Fruit fly (Drosophila melanogaster) whole organism, embryonic: ENCODE measurements around the gene Yif1.
A peak's percentile ranks its signal among the peaks of the same experiment; 100 is the strongest.

Experiments used
- Atf3 ChIP-seq: fragments of 200-800 bp; sonication (Bioruptor generic); optimal IDR thresholded peaks from 3 replicates; lab custom pipeline; 2016; ENCODE audit warnings: missing biosample characterization, missing genetic modification characterization
- Awh ChIP-seq: fragments of 200-800 bp; sonication (Bioruptor generic); IDR thresholded peaks from 2 replicates; pipeline ENCODE4, ENCODE4 v1.3.6; 2022; ENCODE audit warnings: missing biosample characterization, missing genetic modification characterization
- BEAF-32 ChIP-seq: fragments of 200-800 bp; sonication (Bioruptor generic); optimal IDR thresholded peaks from 3 replicates; lab custom pipeline; 2017; ENCODE audit warnings: missing biosample characterization, missing genetic modification characterization, mild to moderate bottlenecking, moderate library complexity, missing genetic modification reagents
- BtbVII ChIP-seq: fragments of 200-800 bp; sonication (Bioruptor generic); optimal IDR thresholded peaks from 3 replicates; lab custom pipeline; 2017; ENCODE audit warnings: missing biosample characterization, mild to moderate bottlenecking, missing genetic modification characterization
- Bteb2 ChIP-seq: fragments of 200-800 bp; sonication (Bioruptor generic); optimal IDR thresholded peaks from 2 replicates; lab custom pipeline; 2016; ENCODE audit warnings: missing biosample characterization, missing genetic modification characterization
- CG10543 ChIP-seq: fragments of 200-800 bp; sonication (Bioruptor generic); optimal IDR thresholded peaks from 3 replicates; lab custom pipeline; 2017; ENCODE audit warnings: missing biosample characterization, mild to moderate bottlenecking, missing genetic modification characterization, moderate library complexity
- CG10654 ChIP-seq: fragments of 200-800 bp; sonication (Bioruptor generic); optimal IDR thresholded peaks from 2 replicates; lab custom pipeline; 2016; ENCODE audit warnings: missing biosample characterization, missing genetic modification characterization
- CG11560 ChIP-seq: fragments of 200-800 bp; sonication (Bioruptor generic); IDR thresholded peaks from 3 replicates; pipeline ENCODE4 v1.3.6; 2022; ENCODE audit warnings: missing biosample characterization, missing genetic modification characterization
- CG13287 ChIP-seq: fragments of 200-800 bp; sonication (Bioruptor generic); IDR thresholded peaks from 2 replicates; pipeline ENCODE4 v1.3.6; 2022; ENCODE audit warnings: missing biosample characterization, missing genetic modification characterization; ENCODE audit not compliant: partially characterized antibody
- CG13424 ChIP-seq: fragments of 200-800 bp; sonication (Bioruptor generic); optimal IDR thresholded peaks from 2 replicates; lab custom pipeline; 2019; ENCODE audit warnings: missing biosample characterization, mild to moderate bottlenecking, missing genetic modification characterization, moderate library complexity
- CG15011 ChIP-seq: fragments of 200-800 bp; sonication (Bioruptor generic); optimal IDR thresholded peaks from 3 replicates; lab custom pipeline; 2018; ENCODE audit warnings: missing biosample characterization, mild to moderate bottlenecking, missing genetic modification characterization
- CG17186 ChIP-seq: fragments of 200-800 bp; sonication (Bioruptor generic); optimal IDR thresholded peaks from 3 replicates; lab custom pipeline; 2017; ENCODE audit warnings: missing biosample characterization, missing genetic modification reagents, missing genetic modification characterization
- CG17612 ChIP-seq: fragments of 200-800 bp; sonication (Bioruptor generic); IDR thresholded peaks from 2 replicates; pipeline ENCODE4 v1.3.6; 2022; ENCODE audit warnings: missing biosample characterization, missing genetic modification characterization
- CG2199 ChIP-seq: fragments of 200-800 bp; sonication (Bioruptor generic); IDR thresholded peaks from 3 replicates; pipeline ENCODE4 v1.3.6; 2022; ENCODE audit warnings: missing biosample characterization, missing genetic modification characterization
- CG31388 ChIP-seq: fragments of 200-800 bp; sonication (Bioruptor generic); optimal IDR thresholded peaks from 2 replicates; lab custom pipeline; 2016; ENCODE audit warnings: missing biosample characterization, missing genetic modification characterization
- CG3163 ChIP-seq: fragments of 200-800 bp; sonication (Bioruptor generic); optimal IDR thresholded peaks from 3 replicates; lab custom pipeline; 2016; ENCODE audit warnings: missing biosample characterization, missing genetic modification characterization
- CG34422 ChIP-seq: fragments of 200-800 bp; sonication (Bioruptor generic); IDR thresholded peaks from 3 replicates; pipeline ENCODE4 v1.3.6; 2022; ENCODE audit warnings: missing biosample characterization, missing genetic modification characterization
- CG3847 ChIP-seq: fragments of 200-800 bp; sonication (Bioruptor generic); IDR thresholded peaks from 2 replicates; pipeline ENCODE4 v1.3.6; 2022; ENCODE audit warnings: missing biosample characterization, missing genetic modification characterization
- CG4424 ChIP-seq: fragments of 200-800 bp; sonication (Bioruptor generic); optimal IDR thresholded peaks from 3 replicates; lab custom pipeline; 2016; ENCODE audit warnings: missing biosample characterization, missing genetic modification characterization
- CG5953 ChIP-seq: fragments of 200-800 bp; sonication (Bioruptor generic); IDR thresholded peaks from 2 replicates; pipeline ENCODE4 v1.3.6; 2022; ENCODE audit warnings: missing biosample characterization, missing genetic modification characterization
- CG6654 ChIP-seq: fragments of 200-800 bp; sonication (Bioruptor generic); optimal IDR thresholded peaks from 2 replicates; lab custom pipeline; 2017; ENCODE audit warnings: missing biosample characterization, mild to moderate bottlenecking, missing genetic modification characterization
- CG6854 ChIP-seq: fragments of 200-800 bp; sonication (Bioruptor generic); optimal IDR thresholded peaks from 3 replicates; lab custom pipeline; 2017; ENCODE audit warnings: missing biosample characterization, mild to moderate bottlenecking, missing genetic modification characterization
- CG7839 ChIP-seq: fragments of 200-800 bp; sonication (Bioruptor generic); optimal IDR thresholded peaks from 3 replicates; lab custom pipeline; 2018; ENCODE audit warnings: missing biosample characterization, mild to moderate bottlenecking, missing genetic modification characterization, moderate library complexity
- CG8478 ChIP-seq: fragments of >200 bp; optimal IDR thresholded peaks from 2 replicates; lab custom pipeline; 2018
- CG8765 ChIP-seq: fragments of 200-800 bp; sonication (Bioruptor generic); IDR thresholded peaks from 2 replicates; pipeline ENCODE4 v1.3.6; 2022; ENCODE audit warnings: missing biosample characterization, missing genetic modification characterization
- Dip3 ChIP-seq: fragments of 200-800 bp; sonication (Bioruptor generic); optimal IDR thresholded peaks from 3 replicates; lab custom pipeline; 2016; ENCODE audit warnings: missing biosample characterization, missing genetic modification characterization
- Ets65A ChIP-seq: fragments of 200-800 bp; sonication (Bioruptor generic); peaks from one replicate; lab custom pipeline; 2016; ENCODE audit warnings: missing biosample characterization, missing genetic modification characterization
- HLH4C ChIP-seq: fragments of 200-800 bp; sonication (Bioruptor generic); IDR thresholded peaks from 3 replicates; pipeline ENCODE4 v1.3.6; 2022; ENCODE audit warnings: missing biosample characterization, missing genetic modification characterization; ENCODE audit not compliant: partially characterized antibody
- Kr ChIP-seq: fragments of 200-800 bp; sonication (Bioruptor generic); optimal IDR thresholded peaks from 2 replicates; lab custom pipeline; 2017; ENCODE audit warnings: missing biosample characterization, mild to moderate bottlenecking, missing genetic modification characterization
- MTF-1 ChIP-seq: fragments of 200-800 bp; sonication (Bioruptor generic); optimal IDR thresholded peaks from 2 replicates; lab custom pipeline; 2018; ENCODE audit warnings: missing biosample characterization, mild to moderate bottlenecking, missing genetic modification characterization, borderline replicate concordance
- NFAT ChIP-seq: fragments of 200-800 bp; sonication (Bioruptor generic); IDR thresholded peaks from 2 replicates; pipeline ENCODE4 v1.3.6; 2022; ENCODE audit warnings: missing biosample characterization, missing genetic modification characterization
- Nf-YB ChIP-seq: fragments of 200-800 bp; sonication (Bioruptor generic); optimal IDR thresholded peaks from 3 replicates; lab custom pipeline; 2019; ENCODE audit warnings: missing biosample characterization, mild to moderate bottlenecking, missing genetic modification characterization, moderate library complexity
- Ptx1 ChIP-seq: fragments of 200-800 bp; sonication (Bioruptor generic); IDR thresholded peaks from 2 replicates; pipeline ENCODE4 v1.3.6; 2022; ENCODE audit warnings: missing biosample characterization, missing genetic modification characterization
- Rfx ChIP-seq: fragments of 200-800 bp; sonication (Bioruptor generic); IDR thresholded peaks from 2 replicates; pipeline ENCODE4 v1.3.6; 2022; ENCODE audit warnings: missing biosample characterization, missing genetic modification characterization
- Sox102F ChIP-seq: fragments of 200-800 bp; sonication (Bioruptor generic); optimal IDR thresholded peaks from 2 replicates; lab custom pipeline; 2018; ENCODE audit warnings: missing biosample characterization, mild to moderate bottlenecking, missing genetic modification characterization, moderate library complexity
- Vsx1 ChIP-seq: fragments of 200-800 bp; sonication (Bioruptor generic); optimal IDR thresholded peaks from 2 replicates; lab custom pipeline; 2017; ENCODE audit warnings: missing biosample characterization, mild to moderate bottlenecking, missing genetic modification characterization, missing genetic modification reagents
- al ChIP-seq: fragments of 200-800 bp; sonication (Bioruptor generic); IDR thresholded peaks from 2 replicates; pipeline ENCODE4 v1.3.6; 2022; ENCODE audit warnings: missing biosample characterization, missing genetic modification characterization
- crp ChIP-seq, 2 experiments: fragments of 200-800 bp; sonication (Bioruptor generic); optimal IDR thresholded peaks; 2 replicates in 1 of 2; 3 replicates in 1 of 2; lab custom pipeline; 2017; ENCODE audit warnings: missing biosample characterization in 2 of 2, missing genetic modification characterization in 2 of 2, mild to moderate bottlenecking in 1 of 2, moderate library complexity in 1 of 2
- dan ChIP-seq: fragments of 200-800 bp; sonication (Bioruptor generic); IDR thresholded peaks from 2 replicates; pipeline ENCODE4 v1.3.6; 2022; ENCODE audit warnings: missing biosample characterization, missing genetic modification characterization
- dysf ChIP-seq: fragments of 200-800 bp; sonication (Bioruptor generic); IDR thresholded peaks from 3 replicates; pipeline ENCODE4 v1.3.6; 2022; ENCODE audit warnings: missing biosample characterization, missing genetic modification characterization
- exex ChIP-seq: fragments of 200-800 bp; sonication (Bioruptor generic); optimal IDR thresholded peaks from 4 replicates; lab custom pipeline; 2018; ENCODE audit warnings: missing biosample characterization, mild to moderate bottlenecking, missing genetic modification characterization, moderate library complexity
- ftz-f1 ChIP-seq: fragments of 200-800 bp; sonication (Bioruptor generic); optimal IDR thresholded peaks from 2 replicates; lab custom pipeline; 2016; ENCODE audit warnings: missing biosample characterization, missing genetic modification characterization
- hb ChIP-seq: fragments of 200-800 bp; sonication (Bioruptor generic); IDR thresholded peaks from 3 replicates; pipeline ENCODE4 v1.3.6; 2022; ENCODE audit warnings: missing biosample characterization, missing genetic modification characterization; ENCODE audit not compliant: partially characterized antibody
- jigr1 ChIP-seq: fragments of 200-800 bp; sonication (Bioruptor generic); IDR thresholded peaks from 3 replicates; pipeline ENCODE4 v1.3.6; 2022; ENCODE audit warnings: missing biosample characterization, missing genetic modification characterization
- lola ChIP-seq, 3 experiments: fragments of >200 bp in 2 of 3; fragments of 200-800 bp in 1 of 3; sonication (Bioruptor generic) in 1 of 3; optimal IDR thresholded peaks; 2 replicates each; lab custom pipeline; 2017 to 2019; ENCODE audit warnings: missing biosample characterization in 3 of 3, missing genetic modification characterization in 3 of 3, mild to moderate bottlenecking in 1 of 3, moderate library complexity in 1 of 3
- nerfin-2 ChIP-seq: fragments of 200-800 bp; sonication (Bioruptor generic); IDR thresholded peaks from 2 replicates; pipeline ENCODE4 v1.3.6; 2022; ENCODE audit warnings: missing biosample characterization, missing genetic modification characterization; ENCODE audit not compliant: partially characterized antibody
- ro ChIP-seq: fragments of 200-800 bp; sonication (Bioruptor generic); IDR thresholded peaks from 2 replicates; pipeline ENCODE4 v1.3.6; 2022; ENCODE audit warnings: missing biosample characterization, missing genetic modification characterization
- sna ChIP-seq: fragments of 200-800 bp; sonication (Bioruptor generic); IDR thresholded peaks from 2 replicates; pipeline ENCODE4 v1.3.6; 2022; ENCODE audit warnings: missing biosample characterization, missing genetic modification characterization; ENCODE audit not compliant: partially characterized antibody
- zen ChIP-seq: fragments of 200-800 bp; sonication (Bioruptor generic); optimal IDR thresholded peaks from 3 replicates; lab custom pipeline; 2018; ENCODE audit warnings: missing biosample characterization, mild to moderate bottlenecking, missing genetic modification characterization, moderate library complexity
- zfh2 ChIP-seq: fragments of 200-800 bp; sonication (Bioruptor generic); optimal IDR thresholded peaks from 2 replicates; lab custom pipeline; 2016; ENCODE audit warnings: missing biosample characterization, missing genetic modification characterization

Yif1 gene

DNA sequence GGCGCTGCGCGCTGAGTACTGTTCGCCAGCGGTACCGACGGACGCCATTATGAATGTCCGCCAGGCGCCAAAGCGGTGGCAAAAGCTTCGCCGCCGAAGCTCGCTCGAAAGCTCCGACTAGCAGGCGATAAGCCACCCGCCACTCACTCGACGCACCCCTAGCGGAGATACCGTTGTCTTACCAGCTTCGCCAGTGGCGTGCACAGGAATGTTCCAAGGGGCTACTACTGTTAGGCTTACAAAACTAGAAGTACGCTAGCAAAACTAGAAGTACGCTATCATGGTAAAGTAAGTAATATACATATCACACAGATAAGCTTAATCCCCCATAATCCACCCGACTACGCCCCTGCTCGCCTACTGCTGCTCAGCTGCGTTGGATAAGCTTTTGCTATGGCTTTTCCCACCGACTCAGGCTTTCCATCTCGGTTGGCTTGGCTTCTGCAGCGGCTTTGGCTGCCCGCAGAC is 3.5 kb upstream of the Yif1 start, which contains the start of gene amon (continued):
- TF ChIP-seq CG6654 (GFP tag; lab: Kevin White, UChicago) (peak; percentile 90), HLH4C (no peak), CG11560 (tag; lab: Robert Waterston, UW) (peak; percentile 94), Nf-YB (peak; percentile 79), lola (GFP tag; optimal IDR thresholded peaks at IDR 0.05; lab: Kevin White, UChicago) (no peak), CG2199 (GFP tag; lab: Robert Waterston, UW) (peak; percentile 98), Awh (peak; percentile 98), CG13287 (GFP tag; lab: Robert Waterston, UW) (peak; percentile 26), Atf3 (GFP tag; lab: Kevin White, UChicago) (peak; percentile 96), Dip3 (peak; percentile 98), CG5953 (GFP tag; lab: Robert Waterston, UW) (peak; percentile 97), dan (GFP tag; lab: Robert Waterston, UW) (peak; percentile 76), CG10654 (GFP tag; lab: Kevin White, UChicago) (peak; percentile 99), CG8478 (lab: Kevin White, UChicago) (no peak), CG13424 (tag; lab: Kevin White, UChicago) (peak; percentile 98), zfh2 (GFP tag; lab: Kevin White, UChicago) (peak; percentile 99), zen (tag; lab: Kevin White, UChicago) (peak; percentile 87), hb (GFP tag; lab: Robert Waterston, UW) (no peak), Bteb2 (GFP tag; lab: Kevin White, UChicago) (peak; percentile 98), nerfin-2 (GFP tag; lab: Robert Waterston, UW) (no peak), BEAF-32 (GFP tag; lab: Kevin White, UChicago) (peak; percentile 36), ftz-f1 (GFP tag; lab: Kevin White, UChicago) (peak; percentile 92), Sox102F (GFP tag; lab: Kevin White, UChicago) (peak; percentile 98), CG10543 (GFP tag; lab: Kevin White, UChicago) (peak; percentile 99), Kr (no peak), CG17612 (peak; percentile 97), Rfx (GFP tag; lab: Robert Waterston, UW) (peak; percentile 100), CG15011 (GFP tag; lab: Kevin White, UChicago) (peak; percentile 98), al (GFP tag; lab: Robert Waterston, UW) (peak; percentile 98), CG3847 (GFP tag; lab: Robert Waterston, UW) (peak; percentile 99), CG31388 (GFP tag; lab: Kevin White, UChicago) (peak; percentile 94), exex (peak; percentile 94), MTF-1 (peak; percentile 90), CG34422 (peak; percentile 99), Ptx1 (GFP tag; lab: Robert Waterston, UW) (peak; percentile 99), dysf (GFP tag; lab: Robert Waterston, UW) (peak; percentile 99), BtbVII (peak; percentile 99), jigr1 (GFP tag; lab: Robert Waterston, UW) (peak; percentile 98), CG3163 (peak; percentile 92), CG8765 (GFP tag; lab: Robert Waterston, UW) (peak; percentile 93), NFAT (GFP tag; lab: Robert Waterston, UW) (peak; percentile 99), CG6854 (GFP tag; lab: Kevin White, UChicago) (peak; percentile 99), CG17186 (GFP tag; lab: Kevin White, UChicago) (peak; percentile 75), sna (GFP tag; lab: Robert Waterston, UW) (no peak), Vsx1 (GFP tag; lab: Kevin White, UChicago) (peak; percentile 90), crp (GFP tag; optimal IDR thresholded peaks at IDR 0.05; lab: Kevin White, UChicago) (peak in 1 of 2 experiments; percentile 74), ro (GFP tag; lab: Robert Waterston, UW) (peak; percentile 96), Ets65A (peak; percentile 100), CG7839 (tag; lab: Kevin White, UChicago) (peak; percentile 99), CG4424 (GFP tag; lab: Kevin White, UChicago) (peak; percentile 98)
